Fruit fly (Drosophila melanogaster) whole organism, embryonic: Measurements from ENCODE around the gene CG31817.

Experiments
- BEAF-32 ChIP-seq: fragments of 200-800 bp; sonication (Bioruptor generic); optimal IDR thresholded peaks from 3 replicates; lab custom pipeline; 2017; ENCODE audit warnings: missing biosample characterization, missing genetic modification characterization, mild to moderate bottlenecking, moderate library complexity, missing genetic modification reagents
- CG10274 ChIP-seq: fragments of 200-800 bp; sonication (Bioruptor generic); optimal IDR thresholded peaks from 3 replicates; lab custom pipeline; 2017; ENCODE audit warnings: missing biosample characterization, mild to moderate bottlenecking, missing genetic modification characterization
- CG12236 ChIP-seq: fragments of 200-800 bp; sonication (Bioruptor generic); optimal IDR thresholded peaks from 2 replicates; lab custom pipeline; 2016; ENCODE audit warnings: missing biosample characterization, missing genetic modification characterization
- CG16779 ChIP-seq: fragments of 200-800 bp; sonication (Bioruptor generic); IDR thresholded peaks from 2 replicates; pipeline ENCODE4 v1.3.6; 2022; ENCODE audit warnings: missing biosample characterization, missing genetic modification characterization
- CG18262 ChIP-seq: fragments of 200-800 bp; optimal IDR thresholded peaks from 3 replicates; lab custom pipeline; 2019; ENCODE audit warnings: missing biosample characterization, mild to moderate bottlenecking, missing genetic modification characterization, moderate library complexity
- CG2678 ChIP-seq: fragments of 200-800 bp; sonication (Bioruptor generic); optimal IDR thresholded peaks from 3 replicates; lab custom pipeline; 2019; ENCODE audit warnings: missing biosample characterization, mild to moderate bottlenecking, missing genetic modification characterization, moderate library complexity
- CG30020 ChIP-seq: fragments of 200-800 bp; optimal IDR thresholded peaks from 2 replicates; lab custom pipeline; 2019; ENCODE audit warnings: missing biosample characterization, mild to moderate bottlenecking, missing genetic modification characterization, moderate library complexity
- CG30403 ChIP-seq: fragments of 200-800 bp; sonication (Bioruptor generic); optimal IDR thresholded peaks from 3 replicates; lab custom pipeline; 2016; ENCODE audit warnings: missing biosample characterization, missing genetic modification characterization
- CG3065 ChIP-seq: fragments of 200-800 bp; sonication (Bioruptor generic); optimal IDR thresholded peaks from 2 replicates; lab custom pipeline; 2016; ENCODE audit warnings: missing biosample characterization, missing genetic modification characterization
- CG3281 ChIP-seq: fragments of 200-800 bp; sonication (Bioruptor generic); optimal IDR thresholded peaks from 3 replicates; lab custom pipeline; 2017; ENCODE audit warnings: missing biosample characterization, mild to moderate bottlenecking, missing genetic modification characterization
- CG33557 ChIP-seq: fragments of 200-800 bp; sonication (Bioruptor generic); optimal IDR thresholded peaks from 2 replicates; lab custom pipeline; 2019; ENCODE audit warnings: missing biosample characterization, mild to moderate bottlenecking, missing genetic modification characterization, moderate library complexity
- CG5245 ChIP-seq: fragments of 200-800 bp; sonication (Bioruptor generic); optimal IDR thresholded peaks from 3 replicates; lab custom pipeline; 2016; ENCODE audit warnings: missing biosample characterization, missing genetic modification characterization
- CG6689 ChIP-seq: fragments of 200-800 bp; sonication (Bioruptor generic); IDR thresholded peaks from 2 replicates; pipeline ENCODE4 v1.3.6; 2022; ENCODE audit warnings: missing biosample characterization, missing genetic modification characterization
- CG7357 ChIP-seq: fragments of 200-800 bp; sonication (Bioruptor generic); IDR thresholded peaks from 3 replicates; pipeline ENCODE4 v1.3.6; 2022; ENCODE audit warnings: missing biosample characterization, missing genetic modification characterization
- CG7987 ChIP-seq: fragments of 200-800 bp; sonication (Bioruptor generic); optimal IDR thresholded peaks from 2 replicates; lab custom pipeline; 2018; ENCODE audit warnings: missing biosample characterization, mild to moderate bottlenecking, missing genetic modification characterization, moderate library complexity
- CG9609 ChIP-seq: fragments of 200-800 bp; sonication (Bioruptor generic); optimal IDR thresholded peaks from 3 replicates; lab custom pipeline; 2016; ENCODE audit warnings: missing biosample characterization, missing genetic modification characterization
- CG9797 ChIP-seq: fragments of 200-800 bp; sonication (Bioruptor generic); optimal IDR thresholded peaks from 3 replicates; lab custom pipeline; 2018; ENCODE audit warnings: missing biosample characterization, mild to moderate bottlenecking, missing genetic modification characterization
- Camta ChIP-seq: fragments of 200-800 bp; sonication (Bioruptor generic); optimal IDR thresholded peaks from 2 replicates; lab custom pipeline; 2016; ENCODE audit warnings: missing biosample characterization, missing genetic modification characterization
- Chrac-16 ChIP-seq: fragments of 200-800 bp; sonication (Bioruptor generic); optimal IDR thresholded peaks from 3 replicates; lab custom pipeline; 2016; ENCODE audit warnings: missing biosample characterization, missing genetic modification characterization
- Doc3 ChIP-seq: fragments of 200-800 bp; sonication (Bioruptor generic); IDR thresholded peaks from 3 replicates; pipeline ENCODE4 v1.3.6; 2022; ENCODE audit warnings: missing biosample characterization, missing genetic modification characterization; ENCODE audit not compliant: partially characterized antibody
- Dp ChIP-seq: fragments of 200-800 bp; sonication (Bioruptor generic); optimal IDR thresholded peaks from 2 replicates; lab custom pipeline; 2018; ENCODE audit warnings: missing biosample characterization, mild to moderate bottlenecking, missing genetic modification characterization, moderate library complexity
- Drgx ChIP-seq: fragments of 200-800 bp; sonication (Bioruptor generic); IDR thresholded peaks from 2 replicates; pipeline ENCODE4 v1.3.6; 2022; ENCODE audit warnings: missing biosample characterization, missing genetic modification characterization
- E2f2 ChIP-seq: fragments of 200-800 bp; sonication (Bioruptor generic); IDR thresholded peaks from 2 replicates; pipeline ENCODE4 v1.3.6; 2022; ENCODE audit warnings: missing biosample characterization, missing genetic modification characterization
- Ets97D ChIP-seq: fragments of 200-800 bp; sonication (Bioruptor generic); optimal IDR thresholded peaks from 3 replicates; lab custom pipeline; 2016; ENCODE audit warnings: missing biosample characterization, missing genetic modification characterization
- GATAe ChIP-seq: fragments of 200-800 bp; sonication (Bioruptor generic); conservative IDR thresholded peaks from 2 replicates; pipeline ENCODE4 v1.3.6; 2022; ENCODE audit warnings: missing biosample characterization, missing genetic modification characterization
- MESR4 ChIP-seq: fragments of 200-800 bp; sonication (Bioruptor generic); optimal IDR thresholded peaks from 2 replicates; lab custom pipeline; 2018; ENCODE audit warnings: missing biosample characterization, mild to moderate bottlenecking, missing genetic modification characterization, moderate library complexity
- Mad ChIP-seq: fragments of 200-800 bp; sonication (Bioruptor generic); optimal IDR thresholded peaks from 2 replicates; lab custom pipeline; 2016; ENCODE audit warnings: missing biosample characterization, missing genetic modification characterization
- NC2α ChIP-seq: fragments of 200-800 bp; sonication (Bioruptor generic); optimal IDR thresholded peaks from 2 replicates; lab custom pipeline; 2016; ENCODE audit warnings: missing biosample characterization, missing genetic modification characterization
- Nf-YB ChIP-seq: fragments of 200-800 bp; sonication (Bioruptor generic); optimal IDR thresholded peaks from 3 replicates; lab custom pipeline; 2019; ENCODE audit warnings: missing biosample characterization, mild to moderate bottlenecking, missing genetic modification characterization, moderate library complexity
- Spps ChIP-seq: fragments of 200-800 bp; sonication (Bioruptor generic); optimal IDR thresholded peaks from 2 replicates; lab custom pipeline; 2018; ENCODE audit warnings: missing biosample characterization, mild to moderate bottlenecking, missing genetic modification characterization
- Xrp1 ChIP-seq: fragments of 200-800 bp; sonication (Bioruptor generic); IDR thresholded peaks from 2 replicates; pipeline ENCODE4 v1.3.6; 2022; ENCODE audit warnings: missing biosample characterization, missing genetic modification characterization
- YL-1 ChIP-seq: fragments of 200-800 bp; sonication (Bioruptor generic); optimal IDR thresholded peaks from 3 replicates; lab custom pipeline; 2017; ENCODE audit warnings: missing biosample characterization, mild to moderate bottlenecking, missing genetic modification characterization
- al ChIP-seq: fragments of 200-800 bp; sonication (Bioruptor generic); IDR thresholded peaks from 2 replicates; pipeline ENCODE4 v1.3.6; 2022; ENCODE audit warnings: missing biosample characterization, missing genetic modification characterization
- ato ChIP-seq: fragments of 200-800 bp; sonication (Bioruptor generic); IDR thresholded peaks from 2 replicates; pipeline ENCODE4 v1.3.6; 2022; ENCODE audit warnings: missing biosample characterization, missing genetic modification characterization; ENCODE audit not compliant: partially characterized antibody
- cg ChIP-seq: fragments of 200-800 bp; sonication (Bioruptor generic); optimal IDR thresholded peaks from 3 replicates; lab custom pipeline; 2019; ENCODE audit warnings: missing biosample characterization, mild to moderate bottlenecking, missing genetic modification characterization, moderate library complexity
- corto ChIP-seq: fragments of 200-800 bp; sonication (Bioruptor generic); optimal IDR thresholded peaks from 2 replicates; lab custom pipeline; 2016; ENCODE audit warnings: missing biosample characterization, mild to moderate bottlenecking, missing genetic modification characterization, moderate library complexity
- dan ChIP-seq: fragments of 200-800 bp; sonication (Bioruptor generic); IDR thresholded peaks from 2 replicates; pipeline ENCODE4 v1.3.6; 2022; ENCODE audit warnings: missing biosample characterization, missing genetic modification characterization
- esg ChIP-seq: fragments of 200-800 bp; sonication (Bioruptor generic); conservative IDR thresholded peaks from 2 replicates; pipeline ENCODE4 v1.3.6; 2022; ENCODE audit warnings: missing biosample characterization, missing genetic modification characterization
- fd96Cb ChIP-seq: fragments of 200-800 bp; sonication (Bioruptor generic); optimal IDR thresholded peaks from 2 replicates; lab custom pipeline; 2018; ENCODE audit warnings: missing biosample characterization, mild to moderate bottlenecking, missing genetic modification characterization, moderate library complexity
- fru ChIP-seq: fragments of >200 bp; optimal IDR thresholded peaks from 2 replicates; lab custom pipeline; 2017
- kah ChIP-seq: fragments of 200-800 bp; sonication (Bioruptor generic); optimal IDR thresholded peaks from 2 replicates; lab custom pipeline; 2018; ENCODE audit warnings: missing biosample characterization, mild to moderate bottlenecking, missing genetic modification characterization
- knrl ChIP-seq: fragments of 200-800 bp; sonication (Bioruptor generic); IDR thresholded peaks from 3 replicates; pipeline ENCODE4 v1.3.6; 2022; ENCODE audit warnings: missing biosample characterization, missing genetic modification characterization; ENCODE audit not compliant: partially characterized antibody
- lilli ChIP-seq: fragments of 200-800 bp; sonication (Bioruptor generic); optimal IDR thresholded peaks from 3 replicates; lab custom pipeline; 2016; ENCODE audit warnings: missing biosample characterization, missing genetic modification characterization
- oc ChIP-seq: fragments of 200-800 bp; sonication (Bioruptor generic); optimal IDR thresholded peaks from 2 replicates; lab custom pipeline; 2018; ENCODE audit warnings: missing biosample characterization, mild to moderate bottlenecking, missing genetic modification characterization, moderate library complexity
- repo ChIP-seq: fragments of 200-800 bp; sonication (Bioruptor generic); optimal IDR thresholded peaks from 2 replicates; lab custom pipeline; 2016; ENCODE audit warnings: missing biosample characterization, missing genetic modification characterization
- row ChIP-seq: fragments of 200-800 bp; sonication (Bioruptor generic); IDR thresholded peaks from 3 replicates; pipeline ENCODE4 v1.3.6; 2022; ENCODE audit warnings: missing biosample characterization, missing genetic modification characterization
- seq ChIP-seq: fragments of 200-800 bp; sonication (Bioruptor generic); IDR thresholded peaks from 2 replicates; pipeline ENCODE4 v1.3.6; 2022; ENCODE audit warnings: missing biosample characterization, missing genetic modification characterization
- sim ChIP-seq: fragments of 200-800 bp; sonication (Bioruptor generic); IDR thresholded peaks from 2 replicates; pipeline ENCODE4 v1.3.6; 2022; ENCODE audit warnings: missing biosample characterization, missing genetic modification characterization
- sob ChIP-seq: fragments of 200-800 bp; sonication (Bioruptor generic); IDR thresholded peaks from 2 replicates; pipeline ENCODE4 v1.3.6; 2022; ENCODE audit warnings: missing biosample characterization, missing genetic modification characterization
- sqz ChIP-seq: fragments of 200-800 bp; sonication (Bioruptor generic); optimal IDR thresholded peaks from 3 replicates; lab custom pipeline; 2018; ENCODE audit warnings: missing biosample characterization, mild to moderate bottlenecking, missing genetic modification characterization
- sug ChIP-seq: fragments of 200-800 bp; optimal IDR thresholded peaks from 2 replicates; lab custom pipeline; 2019; ENCODE audit warnings: missing biosample characterization, mild to moderate bottlenecking, missing genetic modification characterization, moderate library complexity
- yki ChIP-seq: fragments of >200 bp; optimal IDR thresholded peaks from 3 replicates; lab custom pipeline; 2018

CG31817 gene

dm6 chr2L:16310648-16311047, 27.0 kb downstream of the CG31817 start, which contains the start of the genes cni and fzy (continued):
- TF ChIP-seq kah: no peak
- TF ChIP-seq sim (GFP tag; lab: Robert Waterston, UW): no peak
- peak; percentile 51 for TF ChIP-seq corto (GFP tag; lab: Kevin White, UChicago)
- no peak for TF ChIP-seq GATAe
- TF ChIP-seq knrl (GFP tag; lab: Robert Waterston, UW): 0 out of 3 replicates have a peak, but pooled peaks have one; percentile 37
- no peak for TF ChIP-seq CG12236 (GFP tag; lab: Kevin White, UChicago)
- TF ChIP-seq cg (GFP tag; lab: Kevin White, UChicago): no peak
- no peak for TF ChIP-seq CG7357
- TF ChIP-seq row (GFP tag; lab: Robert Waterston, UW): peak; percentile 36; the same call in 1 of the 3 replicates
- peak; percentile 22 for TF ChIP-seq Camta
- TF ChIP-seq oc: no peak
- TF ChIP-seq E2f2 (GFP tag; lab: Robert Waterston, UW): peak; percentile 93
- peak; percentile 83 for TF ChIP-seq YL-1
- peak; percentile 27 for TF ChIP-seq CG18262 (tag; lab: Kevin White, UChicago)
- no peak for TF ChIP-seq NC2α (GFP tag; lab: Kevin White, UChicago)
- TF ChIP-seq CG10274 (GFP tag; lab: Kevin White, UChicago): no peak
- TF ChIP-seq CG6689 (GFP tag; lab: Robert Waterston, UW): no peak
- peak; percentile 18 for TF ChIP-seq Chrac-16 (GFP tag; lab: Kevin White, UChicago)
- peak; percentile 98 for TF ChIP-seq CG9797 (GFP tag; lab: Kevin White, UChicago)
- peak; percentile 62 for TF ChIP-seq BEAF-32 (GFP tag; lab: Kevin White, UChicago)
- no peak for TF ChIP-seq dan (GFP tag; lab: Robert Waterston, UW)
- no peak for TF ChIP-seq seq (GFP tag; lab: Robert Waterston, UW)
- peak; percentile 58 for TF ChIP-seq CG30020
- no peak for TF ChIP-seq CG9609
- TF ChIP-seq Nf-YB (GFP tag; lab: Kevin White, UChicago): peak; percentile 7
- peak; percentile 6 for TF ChIP-seq Spps
- no peak for TF ChIP-seq CG7987 (GFP tag; lab: Kevin White, UChicago)
- no peak for TF ChIP-seq yki (lab: Kevin White, UChicago)
- TF ChIP-seq sug: peak; percentile 32
- TF ChIP-seq Ets97D (GFP tag; lab: Kevin White, UChicago): peak; percentile 73
- no peak for TF ChIP-seq CG16779 (GFP tag; lab: Robert Waterston, UW)
- peak; percentile 15 for TF ChIP-seq CG5245 (GFP tag; lab: Kevin White, UChicago)
- peak; percentile 48 for TF ChIP-seq lilli
- TF ChIP-seq CG2678 (tag; lab: Kevin White, UChicago): peak; percentile 23
- TF ChIP-seq fd96Cb (tag; lab: Kevin White, UChicago): no peak
- no peak for TF ChIP-seq Doc3 (GFP tag; lab: Robert Waterston, UW)
- TF ChIP-seq Drgx (GFP tag; lab: Robert Waterston, UW): no peak
- no peak for TF ChIP-seq ato (GFP tag; lab: Robert Waterston, UW)
- peak; percentile 21 for TF ChIP-seq CG30403 (GFP tag; lab: Kevin White, UChicago)
- TF ChIP-seq CG3281: no peak
- no peak for TF ChIP-seq fru (lab: Kevin White, UChicago)
- TF ChIP-seq CG33557: peak; percentile 23
- no peak for TF ChIP-seq CG3065 (GFP tag; lab: Kevin White, UChicago)
- no peak for TF ChIP-seq sob (GFP tag; lab: Robert Waterston, UW)
- TF ChIP-seq sqz (GFP tag; lab: Kevin White, UChicago): peak; percentile 96
- TF ChIP-seq Mad (GFP tag; lab: Kevin White, UChicago): peak; percentile 9
- no peak for TF ChIP-seq esg (GFP tag; lab: Robert Waterston, UW)
- TF ChIP-seq Dp (GFP tag; lab: Kevin White, UChicago): peak; percentile 88
- TF ChIP-seq al (GFP tag; lab: Robert Waterston, UW): no peak
- TF ChIP-seq repo (GFP tag; lab: Kevin White, UChicago): no peak
- TF ChIP-seq MESR4 (GFP tag; lab: Kevin White, UChicago): peak; percentile 21
- TF ChIP-seq Xrp1 (GFP tag; lab: Robert Waterston, UW): peak; percentile 35; the same call in 1 of the 2 replicates
